Fruit fly (Drosophila melanogaster) whole organism, embryonic: Measurements from ENCODE around the gene RabX6.

Experiments
- CG9932 ChIP-seq: fragments of 200-800 bp; sonication (Bioruptor generic); IDR thresholded peaks from 2 replicates; pipeline ENCODE4 v1.3.6; 2022; ENCODE audit warnings: missing biosample characterization, missing genetic modification characterization
- Gug ChIP-seq: fragments of 200-800 bp; sonication (Bioruptor generic); IDR thresholded peaks from 4 replicates; pipeline ENCODE4 v1.3.6; 2022; ENCODE audit warnings: missing biosample characterization, missing genetic modification characterization
- Hr78 ChIP-seq, 2 experiments: fragments of 200-800 bp in 1 of 2; fragments of >200 bp in 1 of 2; sonication (Bioruptor generic) in 1 of 2; optimal IDR thresholded peaks; 2 replicates each; lab custom pipeline; 2017 to 2019; ENCODE audit warnings: missing biosample characterization in 2 of 2, missing genetic modification characterization in 2 of 2, mild to moderate bottlenecking in 1 of 2, moderate library complexity in 1 of 2
- pan ChIP-seq, 4 experiments: fragments of >200 bp in 3 of 4; fragments of 200-800 bp in 1 of 4; sonication (Bioruptor generic) in 1 of 4; optimal IDR thresholded peaks in 3 of 4; IDR thresholded peaks in 1 of 4; 2 replicates each; pipeline versions ENCODE4 v1.3.6 to Lab custom; 2017 to 2022; ENCODE audit warnings: missing biosample characterization in 2 of 4, missing genetic modification characterization in 2 of 4, mixed read lengths in 1 of 4
- psq ChIP-seq: fragments of 200-800 bp; sonication (Bioruptor generic); optimal IDR thresholded peaks from 2 replicates; lab custom pipeline; 2017; ENCODE audit warnings: missing biosample characterization, missing genetic modification characterization

DNA sequence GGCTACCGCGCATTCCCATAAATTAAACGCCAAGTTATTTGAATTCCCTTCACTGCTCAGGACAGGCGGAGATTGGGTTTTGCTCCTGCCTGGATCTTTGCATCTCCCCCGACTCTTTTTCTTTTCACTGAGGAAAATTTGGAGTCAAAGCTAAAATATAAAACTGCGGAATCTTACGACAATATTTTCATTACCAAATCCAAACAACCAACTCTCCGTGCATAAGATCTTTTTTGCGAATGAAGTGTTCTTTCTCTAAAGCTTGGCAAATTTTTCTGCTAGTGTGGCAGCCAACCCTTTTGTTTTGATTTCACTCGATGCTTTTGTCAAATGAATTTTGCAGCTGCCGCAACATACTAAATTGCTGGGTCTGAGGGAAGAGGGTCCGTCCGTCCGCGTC lies 37.6 kb downstream of the RabX6 start:
- TF ChIP-seq pan (optimal IDR thresholded peaks at IDR 0.05; lab: Kevin White, UChicago) (no peak), pan (GFP tag; optimal IDR thresholded peaks at IDR 0.05 in 1 of 2, IDR thresholded peaks at IDR 0.05 in 1 of 2) (no peak), psq (GFP tag; lab: Kevin White, UChicago) (no peak), Gug (GFP tag; lab: Robert Waterston, UW) (no peak), CG9932 (no peak), Hr78 (GFP tag; optimal IDR thresholded peaks at IDR 0.05; lab: Kevin White, UChicago) (no peak)
